Fruit fly (Drosophila melanogaster) whole organism, pupa: ENCODE measurements around the gene sls.

Experiments
- CG10348 ChIP-seq: fragments of 200-800 bp; sonication (Bioruptor generic); IDR thresholded peaks from 2 replicates; pipeline ENCODE4 v1.3.6; 2022; ENCODE audit warnings: missing biosample characterization, missing genetic modification characterization
- CG12605 ChIP-seq: fragments of 200-800 bp; sonication (Bioruptor generic); IDR thresholded peaks from 2 replicates; pipeline ENCODE4 v1.3.6; 2022; ENCODE audit warnings: missing biosample characterization, missing genetic modification characterization
- CG13204 ChIP-seq: fragments of 200-800 bp; sonication (Bioruptor generic); optimal IDR thresholded peaks from 2 replicates; lab custom pipeline; 2018; ENCODE audit warnings: missing biosample characterization, mild to moderate bottlenecking, missing genetic modification characterization, moderate library complexity
- CG14655 ChIP-seq: fragments of 200-800 bp; sonication (Bioruptor generic); optimal IDR thresholded peaks from 3 replicates; lab custom pipeline; 2017; ENCODE audit warnings: mild to moderate bottlenecking, missing biosample characterization, missing genetic modification reagents, missing genetic modification characterization
- CG15710 ChIP-seq: fragments of 200-800 bp; sonication (Bioruptor generic); optimal IDR thresholded peaks from 2 replicates; lab custom pipeline; 2018; ENCODE audit warnings: missing biosample characterization, mild to moderate bottlenecking, missing genetic modification characterization, moderate library complexity
- CG17806 ChIP-seq: fragments of 200-800 bp; sonication (Bioruptor generic); optimal IDR thresholded peaks from 2 replicates; lab custom pipeline; 2018; ENCODE audit warnings: missing biosample characterization, mild to moderate bottlenecking, missing genetic modification characterization, moderate library complexity
- CG32121 ChIP-seq: fragments of 200-800 bp; sonication (Bioruptor generic); IDR thresholded peaks from 2 replicates; pipeline ENCODE4 v1.3.6; 2022; ENCODE audit warnings: missing biosample characterization, missing genetic modification characterization
- CG34367 ChIP-seq: fragments of 200-800 bp; sonication (Bioruptor generic); optimal IDR thresholded peaks from 2 replicates; lab custom pipeline; 2018; ENCODE audit warnings: missing biosample characterization, mild to moderate bottlenecking, missing genetic modification characterization
- CG4496 ChIP-seq: fragments of 200-800 bp; sonication (Bioruptor generic); IDR thresholded peaks from 3 replicates; pipeline ENCODE4 v1.3.6; 2022; ENCODE audit warnings: missing biosample characterization, missing genetic modification characterization
- CG8159 ChIP-seq: fragments of 200-800 bp; sonication (Bioruptor generic); optimal IDR thresholded peaks from 3 replicates; lab custom pipeline; 2018; ENCODE audit warnings: missing biosample characterization, mild to moderate bottlenecking, missing genetic modification characterization, moderate library complexity
- CG8301 ChIP-seq: fragments of 200-800 bp; sonication (Bioruptor generic); optimal IDR thresholded peaks from 2 replicates; lab custom pipeline; 2018; ENCODE audit warnings: missing biosample characterization, mild to moderate bottlenecking, missing genetic modification characterization
- CG9948 ChIP-seq: fragments of 200-800 bp; sonication (Bioruptor generic); optimal IDR thresholded peaks from 2 replicates; lab custom pipeline; 2018; ENCODE audit warnings: missing biosample characterization, mild to moderate bottlenecking, missing genetic modification characterization, moderate library complexity
- D1 ChIP-seq: fragments of 200-800 bp; sonication (Bioruptor generic); optimal IDR thresholded peaks from 2 replicates; lab custom pipeline; 2018; ENCODE audit warnings: missing biosample characterization, mild to moderate bottlenecking, missing genetic modification characterization, moderate library complexity
- EcR ChIP-seq: fragments of 200-800 bp; sonication (Bioruptor generic); optimal IDR thresholded peaks from 3 replicates; lab custom pipeline; 2019; ENCODE audit warnings: missing biosample characterization, missing genetic modification characterization, mild to moderate bottlenecking, moderate library complexity, missing genetic modification reagents
- Ets98B ChIP-seq: fragments of 200-800 bp; sonication (Bioruptor generic); IDR thresholded peaks from 2 replicates; pipeline ENCODE4 v1.3.6; 2022; ENCODE audit warnings: missing biosample characterization, missing genetic modification characterization
- Pif1A ChIP-seq: fragments of 200-800 bp; sonication (Bioruptor generic); optimal IDR thresholded peaks from 3 replicates; lab custom pipeline; 2016; ENCODE audit warnings: missing biosample characterization, missing genetic modification characterization
- Pif1B ChIP-seq: fragments of 200-800 bp; sonication (Bioruptor generic); optimal IDR thresholded peaks from 3 replicates; lab custom pipeline; 2016; ENCODE audit warnings: missing biosample characterization, missing genetic modification characterization
- Snoo ChIP-seq: fragments of 200-800 bp; sonication (Bioruptor generic); optimal IDR thresholded peaks from 3 replicates; lab custom pipeline; 2017; ENCODE audit warnings: missing biosample characterization, mild to moderate bottlenecking, missing genetic modification characterization, inconsistent platforms
- fd96Ca ChIP-seq: fragments of 200-800 bp; sonication (Bioruptor generic); IDR thresholded peaks from 3 replicates; pipeline ENCODE4 v1.3.6; 2022; ENCODE audit warnings: missing biosample characterization, missing genetic modification characterization
- gl ChIP-seq: fragments of 200-800 bp; sonication (Bioruptor generic); optimal IDR thresholded peaks from 2 replicates; lab custom pipeline; 2018; ENCODE audit warnings: missing biosample characterization, mild to moderate bottlenecking, missing genetic modification characterization
- rn ChIP-seq: fragments of 200-800 bp; sonication (Bioruptor generic); IDR thresholded peaks from 2 replicates; pipeline ENCODE4 v1.3.6; 2022; ENCODE audit warnings: missing biosample characterization, missing genetic modification characterization

Gene sls

DNA sequence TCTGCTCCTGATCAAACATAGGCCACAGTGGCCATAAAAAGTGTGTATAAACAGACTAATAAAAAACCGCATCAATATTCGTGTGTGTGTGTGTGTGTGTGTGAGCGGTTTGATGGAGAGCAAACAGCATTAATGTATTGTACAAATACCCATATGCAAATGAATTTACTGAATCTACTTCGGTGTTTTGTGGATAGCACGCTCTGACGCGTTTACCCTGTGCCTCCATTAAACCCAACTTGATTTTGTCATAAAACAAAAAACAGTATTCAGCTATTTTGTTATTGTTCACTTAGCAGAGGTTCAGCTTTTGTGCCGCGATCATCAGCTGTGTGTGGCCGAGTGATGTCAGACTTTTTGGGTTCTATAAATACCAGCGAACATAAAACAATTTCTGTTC is 28.9 kb upstream of the sls start:
- TF ChIP-seq CG8301 (tag; lab: Kevin White, UChicago): no peak
- TF ChIP-seq CG32121: no peak
- no peak for TF ChIP-seq CG8159
- TF ChIP-seq D1: no peak
- TF ChIP-seq Ets98B (GFP tag; lab: Robert Waterston, UW): no peak
- TF ChIP-seq CG12605 (GFP tag; lab: Robert Waterston, UW): no peak
- no peak for TF ChIP-seq gl (tag; lab: Kevin White, UChicago)
- TF ChIP-seq Pif1A (GFP tag; lab: Kevin White, UChicago): no peak

- TF ChIP-seq CG14655 (GFP tag; lab: Kevin White, UChicago) (no peak), CG32121 (no peak), CG15710 (tag; lab: Kevin White, UChicago) (no peak), Pif1A (GFP tag; lab: Kevin White, UChicago) (no peak)
These were observed 27.0 kb upstream of the sls start for dm6 chr3L:2142435-2142834.

DNA sequence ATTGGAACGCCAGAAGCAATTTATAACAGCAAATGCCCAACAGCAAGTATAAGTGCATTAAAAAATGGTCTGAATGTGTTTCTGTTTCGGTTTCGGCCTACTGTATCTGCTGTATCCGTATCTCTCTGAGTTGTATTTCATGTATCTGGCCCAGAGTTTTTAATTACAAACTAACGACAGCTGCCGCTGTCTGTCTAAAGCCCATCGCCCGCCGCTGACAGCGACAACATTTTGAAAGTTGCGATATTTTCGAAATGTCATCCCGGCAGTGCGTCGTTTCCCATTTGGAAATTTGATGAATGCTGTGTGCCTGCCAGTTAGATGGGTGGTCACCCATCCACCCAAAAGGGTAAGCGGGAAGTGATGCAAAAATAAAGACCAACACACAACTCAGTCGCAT is 21.0 kb upstream of the sls start:
- TF ChIP-seq Pif1A (GFP tag; lab: Kevin White, UChicago) (no peak), Ets98B (GFP tag; lab: Robert Waterston, UW) (no peak), fd96Ca (GFP tag; lab: Robert Waterston, UW) (no peak), CG15710 (tag; lab: Kevin White, UChicago) (no peak), CG17806 (no peak), Pif1B (GFP tag; lab: Kevin White, UChicago) (no peak), CG12605 (GFP tag; lab: Robert Waterston, UW) (no peak), CG10348 (GFP tag; lab: Robert Waterston, UW) (no peak), CG14655 (GFP tag; lab: Kevin White, UChicago) (no peak), rn (GFP tag; lab: Robert Waterston, UW) (no peak), CG9948 (tag; lab: Kevin White, UChicago) (no peak), D1 (no peak), CG13204 (GFP tag; lab: Kevin White, UChicago) (no peak), Snoo (tag; lab: Kevin White, UChicago) (no peak), EcR (no peak), CG8301 (tag; lab: Kevin White, UChicago) (no peak)

DNA sequence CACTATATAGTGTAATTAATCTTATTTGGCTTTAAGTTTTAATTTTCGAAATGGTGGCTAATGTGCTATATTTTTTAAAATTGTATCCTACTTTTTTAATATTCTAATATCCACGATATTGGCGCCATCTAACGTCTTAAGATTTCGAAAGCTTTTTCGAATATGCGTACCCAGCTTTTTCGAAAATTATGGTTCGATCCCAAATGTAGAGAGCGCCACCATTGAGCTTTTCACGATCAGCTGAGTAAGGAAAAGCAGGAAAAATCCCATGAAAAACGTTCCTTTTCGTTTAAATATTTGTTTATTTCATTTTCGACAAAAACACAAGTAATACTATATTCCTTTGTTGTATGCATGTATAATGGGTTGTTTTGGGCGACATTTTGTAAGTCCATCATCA is 6.9 kb upstream of the sls start:
- TF ChIP-seq EcR (no peak), CG12605 (GFP tag; lab: Robert Waterston, UW) (no peak), CG32121 (no peak), CG10348 (GFP tag; lab: Robert Waterston, UW) (no peak), fd96Ca (GFP tag; lab: Robert Waterston, UW) (no peak), CG9948 (tag; lab: Kevin White, UChicago) (no peak), Pif1A (GFP tag; lab: Kevin White, UChicago) (no peak)
- TF ChIP-seq, all 21 proteins: peak for 0

DNA sequence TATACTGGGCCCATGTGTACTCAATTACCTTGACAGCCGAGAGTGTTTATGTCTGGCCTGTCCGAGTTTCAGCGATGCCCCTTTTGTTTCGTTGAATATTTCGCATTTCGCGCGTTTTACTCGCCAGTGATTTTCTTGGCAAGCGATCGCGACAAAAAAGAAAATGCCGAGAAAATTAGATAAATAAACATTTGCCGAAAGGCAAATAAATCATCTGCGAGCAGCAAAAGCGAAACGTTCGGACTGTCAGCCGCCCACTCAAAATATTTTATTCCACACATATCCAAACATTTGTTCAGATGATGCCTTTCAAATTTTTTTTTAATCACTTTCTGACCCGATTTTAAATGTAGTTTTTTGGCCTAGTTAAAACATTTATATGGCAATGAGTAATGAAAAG is 6.3 kb upstream of the sls start:
- no peak for TF ChIP-seq CG12605 (GFP tag; lab: Robert Waterston, UW)
- 0 out of 2 replicates have a peak, but pooled peaks have one; percentile 25 for TF ChIP-seq CG32121
- TF ChIP-seq D1: no peak
- no peak for TF ChIP-seq fd96Ca (GFP tag; lab: Robert Waterston, UW)
- TF ChIP-seq CG34367: no peak
- no peak for TF ChIP-seq Ets98B (GFP tag; lab: Robert Waterston, UW)

- TF ChIP-seq fd96Ca (GFP tag; lab: Robert Waterston, UW) (0 out of 3 replicates have a peak, but pooled peaks have one; percentile 47), CG12605 (GFP tag; lab: Robert Waterston, UW) (no peak), CG13204 (GFP tag; lab: Kevin White, UChicago) (no peak), D1 (no peak), CG32121 (no peak), CG9948 (tag; lab: Kevin White, UChicago) (no peak), CG8159 (no peak), CG14655 (GFP tag; lab: Kevin White, UChicago) (peak; percentile 52), EcR (no peak), Pif1A (GFP tag; lab: Kevin White, UChicago) (peak; percentile 17), rn (GFP tag; lab: Robert Waterston, UW) (0 out of 2 replicates have a peak, but pooled peaks have one; percentile 9), Snoo (tag; lab: Kevin White, UChicago) (no peak), Pif1B (GFP tag; lab: Kevin White, UChicago) (no peak), CG8301 (tag; lab: Kevin White, UChicago) (peak; percentile 55), CG15710 (tag; lab: Kevin White, UChicago) (no peak), CG34367 (no peak), Ets98B (GFP tag; lab: Robert Waterston, UW) (peak; percentile 28; the same call in 1 of the 2 replicates), CG17806 (no peak), CG4496 (GFP tag; lab: Robert Waterston, UW) (peak; percentile 47; the same call in 2 of the 3 replicates), gl (tag; lab: Kevin White, UChicago) (no peak), CG10348 (GFP tag; lab: Robert Waterston, UW) (no peak)
These were observed 3.6 kb upstream of the sls start for dm6 chr3L:2119002-2119401.

dm6 chr3L:2118054-2118453 is 2.6 kb upstream of the sls start:
- TF ChIP-seq CG13204 (GFP tag; lab: Kevin White, UChicago) (no peak), CG10348 (GFP tag; lab: Robert Waterston, UW) (no peak), Pif1A (GFP tag; lab: Kevin White, UChicago) (no peak), EcR (no peak), fd96Ca (GFP tag; lab: Robert Waterston, UW) (no peak), CG17806 (no peak), D1 (no peak), Snoo (tag; lab: Kevin White, UChicago) (no peak), CG9948 (tag; lab: Kevin White, UChicago) (peak; percentile 35), rn (GFP tag; lab: Robert Waterston, UW) (no peak), CG12605 (GFP tag; lab: Robert Waterston, UW) (0 out of 2 replicates have a peak, but pooled peaks have one; percentile 16), CG15710 (tag; lab: Kevin White, UChicago) (peak; percentile 38), Ets98B (GFP tag; lab: Robert Waterston, UW) (no peak), Pif1B (GFP tag; lab: Kevin White, UChicago) (peak; percentile 51), CG8159 (peak; percentile 30), CG32121 (no peak), gl (tag; lab: Kevin White, UChicago) (no peak), CG4496 (GFP tag; lab: Robert Waterston, UW) (peak; percentile 34; the same call in 1 of the 3 replicates), CG8301 (tag; lab: Kevin White, UChicago) (peak; percentile 17), CG14655 (GFP tag; lab: Kevin White, UChicago) (peak; percentile 32), CG34367 (peak; percentile 8)
